Worm (Caenorhabditis elegans): ENCODE data around the gene zhit-2.

zhit-2 gene

DNA sequence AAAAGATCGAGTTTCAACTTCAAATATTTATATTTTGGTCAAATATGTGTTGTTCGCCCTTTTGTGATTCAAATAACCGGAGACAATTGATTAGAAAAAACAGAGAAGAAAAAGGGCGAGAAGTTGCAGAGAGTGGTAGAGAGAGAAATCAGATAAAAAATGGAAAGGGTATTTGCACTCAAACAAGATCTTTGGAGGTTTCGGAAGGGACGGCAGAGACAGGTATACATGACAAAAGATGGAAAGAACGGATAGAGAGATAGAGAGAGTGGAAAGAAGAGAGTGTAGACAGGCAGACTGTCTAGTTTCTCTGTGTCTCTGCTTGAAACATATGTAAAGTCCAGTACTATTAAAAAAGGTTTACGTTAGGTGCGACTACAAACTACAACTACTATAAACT lies 8.0 kb downstream of the zhit-2 start:
- TF ChIP-seq K12H6.12 (tag; optimal IDR thresholded peaks at IDR 0.05) (no peak), hmg-1.2 (GFP tag; IDR thresholded peaks at IDR 0.05) (peak; percentile 25; the same call in 1 of the 2 replicates), lin-40 (tag; optimal IDR thresholded peaks at IDR 0.05) (peak; percentile 25), attf-3 (GFP tag; conservative IDR thresholded peaks at IDR 0.05) (no peak)

DNA sequence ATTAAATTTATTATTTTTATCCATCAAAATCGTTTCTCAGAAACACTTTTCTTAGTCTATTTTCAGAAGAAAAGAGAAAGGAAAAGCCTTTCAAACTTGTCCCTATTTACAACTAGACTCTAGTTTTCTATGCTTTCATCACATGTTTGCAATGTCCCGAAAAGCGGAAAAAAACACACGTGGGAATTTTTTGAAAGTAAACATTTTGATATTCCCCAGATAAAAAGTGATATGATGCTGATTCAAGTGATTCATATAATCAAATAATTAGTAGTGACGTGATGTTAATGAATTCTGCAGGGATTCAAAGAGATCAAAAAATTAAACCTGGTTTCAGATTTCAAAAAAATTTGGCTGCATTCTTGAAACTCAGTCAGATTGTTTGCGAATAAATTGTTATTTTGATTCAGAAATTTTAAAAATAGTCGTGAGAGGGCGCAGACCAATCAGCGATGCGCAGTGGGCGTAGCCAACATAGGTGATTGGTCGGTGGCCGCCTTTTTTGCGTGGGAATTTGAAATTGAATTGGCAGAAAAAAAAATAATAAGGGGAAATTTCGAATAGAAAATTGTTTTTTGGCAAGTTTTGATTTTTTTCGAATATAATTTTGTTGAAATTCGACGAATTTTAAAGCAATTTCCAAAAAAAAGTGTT lies 9.4 kb downstream of the zhit-2 start:
- TF ChIP-seq nfyb-1 (GFP tag; IDR thresholded peaks at IDR 0.05), result 0 out of 2 replicates have a peak, but pooled peaks have one; percentile 39
- no peak for TF ChIP-seq ceh-58 (GFP tag; IDR thresholded peaks at IDR 0.05)
- no peak for TF ChIP-seq bed-2 (GFP tag; IDR thresholded peaks at IDR 0.05)
- no peak for TF ChIP-seq B0336.3 (GFP tag; IDR thresholded peaks at IDR 0.05)
- TF ChIP-seq ceh-27 (GFP tag; optimal IDR thresholded peaks at IDR 0.05), result no peak

DNA sequence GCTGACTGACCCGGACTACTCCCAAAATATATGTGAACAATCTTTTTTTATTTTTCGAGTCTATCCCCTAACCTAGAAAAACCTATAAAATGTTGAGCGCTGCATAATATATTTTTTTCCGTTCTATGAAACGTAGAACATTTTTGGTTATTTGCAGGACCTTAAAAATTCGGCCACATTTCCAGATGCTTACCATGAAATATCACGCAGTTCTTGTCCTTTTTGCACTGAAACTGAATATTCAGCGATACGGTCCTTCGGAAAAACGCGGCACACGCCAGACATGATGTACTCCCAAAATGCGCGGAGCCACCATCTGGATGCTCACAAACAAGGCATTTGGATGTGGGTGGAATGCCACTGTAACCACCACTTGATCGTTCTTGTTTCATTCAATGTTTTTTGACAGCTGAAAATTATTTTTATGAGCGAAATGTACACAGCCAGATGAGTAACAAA lies 11.3 kb downstream of the zhit-2 start, which contains the start of gene nhr-20:
Gene nhr-20 (minus strand): TSS at position 409 of the 459 bp plus-strand sequence.
- TF ChIP-seq dpff-1 (tag; optimal IDR thresholded peaks at IDR 0.05) (no peak), rec-8 (tag; optimal IDR thresholded peaks at IDR 0.05) (no peak), B0019.2 (GFP tag; conservative IDR thresholded peaks at IDR 0.05) (no peak), D2030.7 (GFP tag; IDR thresholded peaks at IDR 0.05) (no peak), ekl-4 (GFP tag; IDR thresholded peaks at IDR 0.05) (no peak), hlh-12 (tag; optimal IDR thresholded peaks at IDR 0.05) (no peak), fkh-3 (tag; optimal IDR thresholded peaks at IDR 0.05) (no peak), T26A5.8 (tag; optimal IDR thresholded peaks at IDR 0.05) (no peak), die-1 (tag; optimal IDR thresholded peaks at IDR 0.05) (no peak), nfyb-1 (GFP tag; IDR thresholded peaks at IDR 0.05) (no peak), mes-4 (tag; optimal IDR thresholded peaks at IDR 0.05) (no peak)

DNA sequence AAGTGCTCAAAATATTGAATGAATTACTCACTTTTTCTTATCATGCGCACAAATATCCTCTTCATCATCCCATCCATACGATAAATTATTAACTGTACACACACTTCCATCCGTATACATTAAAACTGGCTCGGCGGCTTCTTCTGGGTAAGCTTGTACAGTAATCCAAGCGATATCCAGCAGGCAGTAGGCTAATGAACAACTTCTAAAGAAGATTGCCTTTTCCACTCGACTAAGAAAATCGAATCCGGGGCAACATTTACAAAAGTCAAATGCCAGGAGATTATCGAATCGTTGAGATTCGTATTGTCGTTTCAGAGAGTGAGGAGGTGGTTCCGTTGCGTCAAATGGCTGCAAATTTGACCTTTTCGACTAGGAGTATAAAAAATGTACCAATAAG lies 12.8 kb downstream of the zhit-2 start:
- TF ChIP-seq madf-6 (GFP tag; IDR thresholded peaks at IDR 0.05), result no peak
- no peak for TF ChIP-seq F57A8.1 (GFP tag; optimal IDR thresholded peaks at IDR 0.05)
- TF ChIP-seq ztf-26 (tag; optimal IDR thresholded peaks at IDR 0.05), result no peak
- no peak for TF ChIP-seq F55B11.4 (tag; optimal IDR thresholded peaks at IDR 0.05; ENCODE audit: borderline replicate concordance, insufficient read depth)
- TF ChIP-seq snpc-3.4 (tag; optimal IDR thresholded peaks at IDR 0.05), result no peak
- TF ChIP-seq F37B4.10 (GFP tag; IDR thresholded peaks at IDR 0.05), result no peak
- no peak for TF ChIP-seq ztf-25 (GFP tag; IDR thresholded peaks at IDR 0.05)
- no peak for TF ChIP-seq nfya-2 (GFP tag; IDR thresholded peaks at IDR 0.05)
- no peak for TF ChIP-seq F49E8.2 (tag; optimal IDR thresholded peaks at IDR 0.05; ENCODE audit: insufficient read depth)
- TF ChIP-seq attf-5 (GFP tag; optimal IDR thresholded peaks at IDR 0.05), result no peak
- TF ChIP-seq hlh-26 (GFP tag; conservative IDR thresholded peaks at IDR 0.05), result no peak
- TF ChIP-seq lin-54 (GFP tag; optimal IDR thresholded peaks at IDR 0.05), result no peak
- no peak for TF ChIP-seq lag-1 (GFP tag; IDR thresholded peaks at IDR 0.05)
- no peak for TF ChIP-seq Y79H2A.3 (GFP tag; conservative IDR thresholded peaks at IDR 0.05)
- TF ChIP-seq nhr-80 (tag; optimal IDR thresholded peaks at IDR 0.05), result no peak
- no peak for TF ChIP-seq akir-1 (GFP tag; optimal IDR thresholded peaks at IDR 0.05)
- TF ChIP-seq nhr-179 (tag; optimal IDR thresholded peaks at IDR 0.05), result no peak

All from whole organism, young adult.